Fruit fly (Drosophila melanogaster) whole organism, embryonic: Measurements from ENCODE around the gene vers.

Source experiments
- Bdp1 ChIP-seq: fragments of 200-800 bp; sonication (Bioruptor generic); optimal IDR thresholded peaks from 3 replicates; lab custom pipeline; 2016; ENCODE audit warnings: missing biosample characterization, missing genetic modification characterization
- C15 ChIP-seq: fragments of 200-800 bp; sonication (Bioruptor generic); IDR thresholded peaks from 3 replicates; pipeline ENCODE4 v1.3.6; 2022; ENCODE audit warnings: missing biosample characterization, missing genetic modification characterization
- CG10209 ChIP-seq: fragments of 200-800 bp; sonication (Bioruptor generic); optimal IDR thresholded peaks from 3 replicates; lab custom pipeline; 2017; ENCODE audit warnings: missing biosample characterization, mild to moderate bottlenecking, missing genetic modification characterization, missing genetic modification reagents
- CG1233 ChIP-seq: fragments of 200-800 bp; sonication (Bioruptor generic); optimal IDR thresholded peaks from 4 replicates; lab custom pipeline; 2018; ENCODE audit warnings: missing biosample characterization, mild to moderate bottlenecking, missing genetic modification characterization
- CG13123 ChIP-seq: fragments of 200-800 bp; sonication (Bioruptor generic); optimal IDR thresholded peaks from 2 replicates; lab custom pipeline; 2016; ENCODE audit warnings: missing biosample characterization, missing genetic modification characterization
- CG17328 ChIP-seq: fragments of 200-800 bp; sonication (Bioruptor generic); IDR thresholded peaks from 2 replicates; pipeline ENCODE4 v1.3.6; 2022; ENCODE audit warnings: missing biosample characterization, missing genetic modification characterization
- CG2202 ChIP-seq: fragments of 200-800 bp; sonication (Bioruptor generic); optimal IDR thresholded peaks from 2 replicates; lab custom pipeline; 2018; ENCODE audit warnings: missing biosample characterization, mild to moderate bottlenecking, missing genetic modification characterization
- CG2889 ChIP-seq: fragments of 200-800 bp; sonication (Bioruptor generic); IDR thresholded peaks from 3 replicates; pipeline ENCODE4 v1.3.6; 2022; ENCODE audit warnings: missing biosample characterization, missing genetic modification characterization
- CG31365 ChIP-seq: fragments of 200-800 bp; sonication (Bioruptor generic); optimal IDR thresholded peaks from 2 replicates; lab custom pipeline; 2018; ENCODE audit warnings: missing biosample characterization, mild to moderate bottlenecking, missing genetic modification characterization
- CG3726 ChIP-seq: fragments of 200-800 bp; sonication (Bioruptor generic); IDR thresholded peaks from 3 replicates; pipeline ENCODE4, ENCODE4 v1.3.6; 2022; ENCODE audit warnings: missing biosample characterization, missing genetic modification characterization
- CG42726 ChIP-seq: fragments of 200-800 bp; sonication (Bioruptor generic); IDR thresholded peaks from 2 replicates; pipeline ENCODE4 v1.3.6; 2022; ENCODE audit warnings: missing biosample characterization, missing genetic modification characterization; ENCODE audit not compliant: partially characterized antibody
- CG5245 ChIP-seq: fragments of 200-800 bp; sonication (Bioruptor generic); optimal IDR thresholded peaks from 3 replicates; lab custom pipeline; 2016; ENCODE audit warnings: missing biosample characterization, missing genetic modification characterization
- CG7786 ChIP-seq: fragments of 200-800 bp; sonication (Bioruptor generic); optimal IDR thresholded peaks from 2 replicates; lab custom pipeline; 2016; ENCODE audit warnings: missing biosample characterization, missing genetic modification characterization
- CG8388 ChIP-seq: fragments of 200-800 bp; sonication (Bioruptor generic); optimal IDR thresholded peaks from 2 replicates; lab custom pipeline; 2019; ENCODE audit warnings: missing biosample characterization, mild to moderate bottlenecking, missing genetic modification characterization, moderate library complexity
- Camta ChIP-seq: fragments of 200-800 bp; sonication (Bioruptor generic); optimal IDR thresholded peaks from 2 replicates; lab custom pipeline; 2016; ENCODE audit warnings: missing biosample characterization, missing genetic modification characterization
- Deaf1 ChIP-seq: fragments of 200-800 bp; optimal IDR thresholded peaks from 3 replicates; lab custom pipeline; 2019; ENCODE audit warnings: missing biosample characterization, mild to moderate bottlenecking, missing genetic modification characterization, moderate library complexity
- HmgD ChIP-seq: fragments of 200-800 bp; sonication (Bioruptor generic); optimal IDR thresholded peaks from 3 replicates; lab custom pipeline; 2016; ENCODE audit warnings: missing biosample characterization, missing genetic modification characterization
- Hr39 ChIP-seq: fragments of >200 bp; optimal IDR thresholded peaks from 2 replicates; lab custom pipeline; 2017
- Hsf ChIP-seq: fragments of 200-800 bp; sonication (Bioruptor generic); optimal IDR thresholded peaks from 3 replicates; lab custom pipeline; 2016; ENCODE audit warnings: missing biosample characterization, missing genetic modification characterization
- Max ChIP-seq: fragments of 200-800 bp; sonication (Bioruptor generic); optimal IDR thresholded peaks from 2 replicates; lab custom pipeline; 2016; ENCODE audit warnings: missing biosample characterization, mild to moderate bottlenecking, missing genetic modification characterization
- Med ChIP-seq: fragments of 200-800 bp; sonication (Bioruptor generic); peaks from one replicate; lab custom pipeline; 2016; ENCODE audit warnings: missing biosample characterization, missing genetic modification characterization, mild to moderate bottlenecking, inconsistent platforms, moderate library complexity
- Mes4 ChIP-seq: fragments of 200-800 bp; sonication (Bioruptor generic); optimal IDR thresholded peaks from 2 replicates; lab custom pipeline; 2016; ENCODE audit warnings: missing biosample characterization, missing genetic modification characterization
- Pdp1 ChIP-seq, 2 experiments: fragments of 200-800 bp; sonication (Bioruptor generic); optimal IDR thresholded peaks; 3 replicates each; lab custom pipeline; 2016; ENCODE audit warnings: missing biosample characterization in 2 of 2, missing genetic modification characterization in 2 of 2, mild to moderate bottlenecking in 1 of 2, moderate library complexity in 1 of 2
- Ptx1 ChIP-seq: fragments of 200-800 bp; sonication (Bioruptor generic); IDR thresholded peaks from 2 replicates; pipeline ENCODE4 v1.3.6; 2022; ENCODE audit warnings: missing biosample characterization, missing genetic modification characterization
- Sin3A ChIP-seq: fragments of >200 bp; optimal IDR thresholded peaks from 2 replicates; lab custom pipeline; 2018
- Trl ChIP-seq, 3 experiments: fragments of >200 bp in 2 of 3; fragments of 200-800 bp in 1 of 3; sonication (Bioruptor generic) in 1 of 3; optimal IDR thresholded peaks; 2 replicates in 1 of 3; 3 replicates in 2 of 3; lab custom pipeline; 2016 to 2017; ENCODE audit warnings: missing biosample characterization in 1 of 3, missing genetic modification characterization in 1 of 3
- aop ChIP-seq: fragments of 200-800 bp; sonication (Bioruptor generic); IDR thresholded peaks from 2 replicates; pipeline ENCODE4 v1.3.6; 2022; ENCODE audit warnings: missing biosample characterization, missing genetic modification characterization
- ash1 ChIP-seq: fragments of 200-800 bp; sonication (Bioruptor generic); optimal IDR thresholded peaks from 2 replicates; lab custom pipeline; 2018; ENCODE audit warnings: missing biosample characterization, mild to moderate bottlenecking, missing genetic modification characterization
- croc ChIP-seq: fragments of 200-800 bp; sonication (Bioruptor generic); conservative IDR thresholded peaks from 3 replicates; pipeline ENCODE4 v1.3.6; 2022; ENCODE audit warnings: missing biosample characterization, missing genetic modification characterization
- crol ChIP-seq: fragments of 200-800 bp; sonication (Bioruptor generic); IDR thresholded peaks from 2 replicates; pipeline ENCODE4 v1.3.6; 2022; ENCODE audit warnings: missing biosample characterization, missing genetic modification characterization
- crp ChIP-seq, 2 experiments: fragments of 200-800 bp; sonication (Bioruptor generic); optimal IDR thresholded peaks; 2 replicates in 1 of 2; 3 replicates in 1 of 2; lab custom pipeline; 2017; ENCODE audit warnings: missing biosample characterization in 2 of 2, missing genetic modification characterization in 2 of 2, mild to moderate bottlenecking in 1 of 2, moderate library complexity in 1 of 2
- exex ChIP-seq: fragments of 200-800 bp; sonication (Bioruptor generic); optimal IDR thresholded peaks from 4 replicates; lab custom pipeline; 2018; ENCODE audit warnings: missing biosample characterization, mild to moderate bottlenecking, missing genetic modification characterization, moderate library complexity
- fd64A ChIP-seq: fragments of 200-800 bp; sonication (Bioruptor generic); optimal IDR thresholded peaks from 3 replicates; lab custom pipeline; 2018; ENCODE audit warnings: missing biosample characterization, mild to moderate bottlenecking, missing genetic modification characterization
- grau ChIP-seq: fragments of 200-800 bp; optimal IDR thresholded peaks from 3 replicates; lab custom pipeline; 2019; ENCODE audit warnings: missing biosample characterization, mild to moderate bottlenecking, missing genetic modification characterization, moderate library complexity
- gt ChIP-seq: fragments of 200-800 bp; sonication (Bioruptor generic); IDR thresholded peaks from 2 replicates; pipeline ENCODE4 v1.3.6; 2022; ENCODE audit warnings: missing biosample characterization, missing genetic modification characterization
- ham ChIP-seq: fragments of 200-800 bp; sonication (Bioruptor generic); IDR thresholded peaks from 2 replicates; pipeline ENCODE4 v1.3.6; 2022; ENCODE audit warnings: missing biosample characterization, missing genetic modification characterization
- knrl ChIP-seq: fragments of 200-800 bp; sonication (Bioruptor generic); IDR thresholded peaks from 3 replicates; pipeline ENCODE4 v1.3.6; 2022; ENCODE audit warnings: missing biosample characterization, missing genetic modification characterization; ENCODE audit not compliant: partially characterized antibody
- luna ChIP-seq: fragments of 200-800 bp; sonication (Bioruptor generic); optimal IDR thresholded peaks from 2 replicates; lab custom pipeline; 2016; ENCODE audit warnings: missing biosample characterization, missing genetic modification characterization
- maf-S ChIP-seq: fragments of 200-800 bp; sonication (Bioruptor generic); optimal IDR thresholded peaks from 2 replicates; lab custom pipeline; 2016; ENCODE audit warnings: missing biosample characterization, missing genetic modification characterization
- nerfin-1 ChIP-seq: fragments of 200-800 bp; sonication (Bioruptor generic); optimal IDR thresholded peaks from 3 replicates; lab custom pipeline; 2019; ENCODE audit warnings: missing biosample characterization, mild to moderate bottlenecking, missing genetic modification characterization, moderate library complexity
- nmo ChIP-seq: fragments of 200-800 bp; sonication (Bioruptor generic); optimal IDR thresholded peaks from 2 replicates; lab custom pipeline; 2018; ENCODE audit warnings: missing biosample characterization, mild to moderate bottlenecking, missing genetic modification characterization, moderate library complexity
- phol ChIP-seq: fragments of 200-800 bp; sonication (Bioruptor generic); optimal IDR thresholded peaks from 3 replicates; lab custom pipeline; 2018; ENCODE audit warnings: missing biosample characterization, mild to moderate bottlenecking, missing genetic modification characterization, moderate library complexity
- salm ChIP-seq: fragments of 200-800 bp; sonication (Bioruptor generic); optimal IDR thresholded peaks from 2 replicates; lab custom pipeline; 2018; ENCODE audit warnings: missing biosample characterization, mild to moderate bottlenecking, missing genetic modification characterization
- schlank ChIP-seq: fragments of 200-800 bp; sonication (Bioruptor generic); optimal IDR thresholded peaks from 2 replicates; lab custom pipeline; 2018; ENCODE audit warnings: missing biosample characterization, mild to moderate bottlenecking, missing genetic modification characterization
- sens ChIP-seq: fragments of 200-800 bp; sonication (Bioruptor generic); peaks from one replicate; lab custom pipeline; 2016; ENCODE audit warnings: missing biosample characterization, missing genetic modification characterization
- sisA ChIP-seq: fragments of 200-800 bp; sonication (Bioruptor generic); IDR thresholded peaks from 2 replicates; pipeline ENCODE4 v1.3.6; 2022; ENCODE audit warnings: missing biosample characterization, missing genetic modification characterization
- stc ChIP-seq: fragments of 200-800 bp; sonication (Bioruptor generic); IDR thresholded peaks from 2 replicates; pipeline ENCODE4 v1.3.6; 2022; ENCODE audit warnings: missing biosample characterization, missing genetic modification characterization
- tgo ChIP-seq: fragments of 200-800 bp; sonication (Bioruptor generic); IDR thresholded peaks from 3 replicates; pipeline ENCODE4 v1.3.6; 2022; ENCODE audit warnings: missing biosample characterization, missing genetic modification characterization
- tx ChIP-seq: fragments of 200-800 bp; sonication (Bioruptor generic); optimal IDR thresholded peaks from 2 replicates; lab custom pipeline; 2016; ENCODE audit warnings: missing biosample characterization, missing genetic modification characterization
- zfh2 ChIP-seq: fragments of 200-800 bp; sonication (Bioruptor generic); optimal IDR thresholded peaks from 2 replicates; lab custom pipeline; 2016; ENCODE audit warnings: missing biosample characterization, missing genetic modification characterization

vers gene

DNA sequence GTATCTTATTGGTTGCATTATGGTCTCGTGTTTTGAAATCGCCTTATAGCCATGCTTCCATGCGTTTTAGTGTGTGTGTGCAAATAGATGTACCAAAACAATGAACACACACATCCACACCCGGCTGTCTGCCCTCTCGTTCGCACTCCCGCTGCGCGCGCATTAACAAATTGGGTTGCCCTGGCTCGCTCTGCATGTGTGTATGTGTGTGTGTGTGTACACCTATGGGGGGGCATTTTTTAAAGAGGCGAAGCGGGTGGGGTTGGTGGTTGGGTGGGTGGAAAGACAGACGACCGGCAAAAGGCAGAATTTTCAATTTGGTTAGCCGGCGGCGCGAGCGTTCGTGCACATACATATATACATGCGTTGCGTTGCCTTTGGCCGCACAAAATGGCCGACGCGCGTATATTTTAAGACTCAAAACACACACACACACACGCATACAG lies 8.3 kb downstream of the vers start (continued):
- peak; percentile 27; the same call in 1 of the 2 replicates for TF ChIP-seq Ptx1
- peak; percentile 61 for TF ChIP-seq exex (tag; lab: Kevin White, UChicago)
- peak; percentile 47 for TF ChIP-seq ash1
- TF ChIP-seq CG1233 (GFP tag; lab: Kevin White, UChicago): no peak
- peak; percentile 36 for TF ChIP-seq grau (tag; lab: Kevin White, UChicago)
- TF ChIP-seq nerfin-1: peak; percentile 58
- TF ChIP-seq CG42726: peak; percentile 38; the same call in 1 of the 2 replicates
- TF ChIP-seq Hsf (GFP tag; lab: Kevin White, UChicago): no peak
- TF ChIP-seq Camta: no peak

dm6 chr3L:12124975-12125374 lies 9.1 kb downstream of the vers start, which contains the start of gene yps:
Gene yps, minus strand, starts transcription at chr3L:12125150.
- TF ChIP-seq tx (GFP tag; lab: Kevin White, UChicago) (peak; percentile 69), CG3726 (peak; percentile 81; the same call in 1 of the 3 replicates), Deaf1 (tag; lab: Kevin White, UChicago) (peak; percentile 69), Med (peak; percentile 100), Bdp1 (GFP tag; lab: Kevin White, UChicago) (peak; percentile 88), luna (GFP tag; lab: Kevin White, UChicago) (peak; percentile 88), zfh2 (GFP tag; lab: Kevin White, UChicago) (peak; percentile 81), Mes4 (GFP tag; lab: Kevin White, UChicago) (peak; percentile 97), crol (peak; percentile 39; the same call in 1 of the 2 replicates), schlank (tag; lab: Kevin White, UChicago) (peak; percentile 97), C15 (GFP tag; lab: Robert Waterston, UW) (peak; percentile 90), CG10209 (peak; percentile 94), maf-S (GFP tag; lab: Kevin White, UChicago) (peak; percentile 93), nmo (peak; percentile 81), sens (GFP tag; lab: Kevin White, UChicago) (peak; percentile 98), CG5245 (GFP tag; lab: Kevin White, UChicago) (peak; percentile 84), salm (peak; percentile 86), sisA (GFP tag; lab: Robert Waterston, UW) (no peak; the same call in 1 of the 2 replicates), Max (GFP tag; lab: Kevin White, UChicago) (peak; percentile 92), HmgD (GFP tag; lab: Kevin White, UChicago) (peak; percentile 95), CG31365 (tag; lab: Kevin White, UChicago) (peak; percentile 90), stc (peak; percentile 94), CG2202 (tag; lab: Kevin White, UChicago) (peak; percentile 93), knrl (peak; percentile 77), phol (peak; percentile 90), CG7786 (GFP tag; lab: Kevin White, UChicago) (peak; percentile 75), tgo (peak; percentile 83), aop (peak; percentile 42; the same call in 1 of the 2 replicates), crp (GFP tag; optimal IDR thresholded peaks at IDR 0.05; lab: Kevin White, UChicago) (peak in 1 of 2 experiments; percentile 66), CG42726 (peak; percentile 51; the same call in 1 of the 2 replicates), Hr39 (no peak), CG13123 (peak; percentile 87), CG2889 (GFP tag; lab: Robert Waterston, UW) (peak; percentile 50; the same call in 1 of the 3 replicates), ham (GFP tag; lab: Robert Waterston, UW) (peak; percentile 78; the same call in 1 of the 2 replicates), CG17328 (GFP tag; lab: Robert Waterston, UW) (peak; percentile 98), gt (GFP tag; lab: Robert Waterston, UW) (peak; percentile 55), Pdp1 (GFP tag; optimal IDR thresholded peaks at IDR 0.05; lab: Kevin White, UChicago) (peak; percentile 86 to 93), fd64A (GFP tag; lab: Kevin White, UChicago) (peak; percentile 97), Trl (optimal IDR thresholded peaks at IDR 0.05; lab: Kevin White, UChicago) (no peak), Trl (GFP tag; optimal IDR thresholded peaks at IDR 0.05; lab: Kevin White, UChicago) (peak; percentile 96), Sin3A (lab: Kevin White, UChicago) (peak; percentile 28), CG8388 (GFP tag; lab: Kevin White, UChicago) (peak; percentile 90), croc (GFP tag; lab: Robert Waterston, UW) (peak; percentile 51; the same call in 2 of the 3 replicates)
